Worm (Caenorhabditis elegans) whole organism, L4 larva: ENCODE measurements around the gene szy-2.

Experiments
- D1046.2 ChIP-seq: fragments of 200-800 bp; sonication (Bioruptor generic); IDR thresholded peaks from 2 replicates; pipeline ENCODE4 v1.3.6; 2022; ENCODE audit warnings: missing genetic modification characterization, missing compliant biosample characterization
- F44E2.7 ChIP-seq: fragments of 200-800 bp; sonication (Bioruptor generic); IDR thresholded peaks from 2 replicates; pipeline ENCODE4 v2.1.2; 2022; ENCODE audit warnings: missing genetic modification characterization, missing compliant biosample characterization
- T26A8.4 ChIP-seq: fragments of 200-800 bp; sonication (Bioruptor generic); IDR thresholded peaks from 2 replicates; pipeline ENCODE4 v1.3.6; 2022; ENCODE audit warnings: missing genetic modification characterization, missing compliant biosample characterization
- Y48G9A.11 ChIP-seq: fragments of 200-800 bp; sonication (Bioruptor generic); IDR thresholded peaks from 2 replicates; pipeline ENCODE4 v1.3.6; 2022; ENCODE audit warnings: missing genetic modification reagents, missing genetic modification characterization, missing compliant biosample characterization
- Y75B8A.6 ChIP-seq: fragments of 200-800 bp; sonication (Bioruptor generic); IDR thresholded peaks from 2 replicates; pipeline ENCODE4 v1.3.6; 2022; ENCODE audit warnings: missing genetic modification reagents, missing genetic modification characterization, missing compliant biosample characterization
- ZK546.5 ChIP-seq, 2 experiments: sonication (generic microtip); optimal IDR thresholded peaks; 2 replicates each; lab custom pipeline; 2017; ENCODE audit warnings: missing biosample characterization in 2 of 2, missing genetic modification characterization in 2 of 2
- attf-4 ChIP-seq: sonication (generic microtip); optimal IDR thresholded peaks from 3 replicates; lab custom pipeline; 2017; ENCODE audit warnings: missing biosample characterization, missing genetic modification characterization
- ceh-28 ChIP-seq: fragments of 150-350 bp; optimal IDR thresholded peaks from 2 replicates; lab custom pipeline; 2014; ENCODE audit warnings: missing biosample characterization, missing genetic modification reagents, missing genetic modification characterization
- ceh-32 ChIP-seq: sonication (generic microtip); optimal IDR thresholded peaks from 2 replicates; lab custom pipeline; 2016; ENCODE audit warnings: mild to moderate bottlenecking, missing genetic modification characterization, missing compliant biosample characterization; ENCODE audit not compliant: poor library complexity
- ceh-82 ChIP-seq: sonication (generic microtip); optimal IDR thresholded peaks from 2 replicates; lab custom pipeline; 2017; ENCODE audit warnings: missing biosample characterization, missing genetic modification characterization
- daf-12 ChIP-seq: fragments of 150-350 bp; optimal IDR thresholded peaks from 2 replicates; lab custom pipeline; 2014; ENCODE audit warnings: missing biosample characterization, missing genetic modification reagents, missing genetic modification characterization
- daf-16 ChIP-seq, 3 experiments: sonication (generic microtip); optimal IDR thresholded peaks; 2 replicates each; lab custom pipeline; 2016 to 2017; ENCODE audit warnings: missing genetic modification characterization in 3 of 3, missing genetic modification reagents in 3 of 3, mild to moderate bottlenecking in 2 of 3, missing compliant biosample characterization in 2 of 3, missing biosample characterization in 1 of 3, moderate library complexity in 1 of 3
- daf-19 ChIP-seq: fragments of 200-800 bp; sonication (Bioruptor generic); conservative IDR thresholded peaks from 2 replicates; pipeline ENCODE4 v1.3.6; 2022; ENCODE audit warnings: missing genetic modification characterization, missing compliant biosample characterization
- dmd-8 ChIP-seq: fragments of 200-800 bp; sonication (Bioruptor generic); IDR thresholded peaks from 2 replicates; pipeline ENCODE4 v1.3.6; 2022; ENCODE audit warnings: missing genetic modification characterization, missing compliant biosample characterization
- dmd-9 ChIP-seq: fragments of 200-800 bp; sonication (Bioruptor generic); IDR thresholded peaks from 2 replicates; pipeline ENCODE4 v1.3.6; 2022; ENCODE audit warnings: missing genetic modification reagents, missing genetic modification characterization, missing compliant biosample characterization
- dpl-1 ChIP-seq: fragments of 150-350 bp; optimal IDR thresholded peaks from 2 replicates; lab custom pipeline; 2014; ENCODE audit warnings: missing biosample characterization, missing genetic modification reagents, missing genetic modification characterization
- dve-1 ChIP-seq: sonication (generic microtip); optimal IDR thresholded peaks from 2 replicates; lab custom pipeline; 2017; ENCODE audit warnings: antibody characterized with exemption, mild to moderate bottlenecking, missing genetic modification characterization, missing compliant biosample characterization; ENCODE audit not compliant: insufficient read depth
- egl-43 ChIP-seq: fragments of 200-800 bp; sonication (Bioruptor generic); IDR thresholded peaks from 2 replicates; pipeline ENCODE4 v1.3.6; 2022; ENCODE audit warnings: missing genetic modification reagents, missing genetic modification characterization, missing compliant biosample characterization
- gei-8 ChIP-seq: fragments of 200-800 bp; sonication (Bioruptor generic); optimal IDR thresholded peaks from 2 replicates; lab custom pipeline; 2018; ENCODE audit warnings: mild to moderate bottlenecking, missing genetic modification characterization, missing compliant biosample characterization
- hlh-11 ChIP-seq: fragments of 200-800 bp; sonication (Bioruptor generic); optimal IDR thresholded peaks from 2 replicates; lab custom pipeline; 2018; ENCODE audit warnings: mild to moderate bottlenecking, missing genetic modification characterization, missing compliant biosample characterization
- hlh-30 ChIP-seq: sonication (generic microtip); optimal IDR thresholded peaks from 2 replicates; lab custom pipeline; 2017; ENCODE audit warnings: antibody characterized with exemption, mild to moderate bottlenecking, missing genetic modification characterization, missing compliant biosample characterization; ENCODE audit not compliant: insufficient read depth
- lim-7 ChIP-seq: fragments of 200-800 bp; sonication (Bioruptor generic); IDR thresholded peaks from 2 replicates; pipeline ENCODE4 v1.3.6; 2022; ENCODE audit warnings: missing genetic modification characterization, missing compliant biosample characterization
- lin-13 ChIP-seq: fragments of 150-350 bp; optimal IDR thresholded peaks from 2 replicates; lab custom pipeline; 2014; ENCODE audit warnings: missing biosample characterization, missing genetic modification reagents, missing genetic modification characterization
- lin-15B ChIP-seq: fragments of 150-350 bp; sonication (generic microtip); optimal IDR thresholded peaks from 3 replicates; lab custom pipeline; 2014; ENCODE audit warnings: missing biosample characterization, missing genetic modification characterization
- lin-38 ChIP-seq: fragments of 200-800 bp; sonication (Bioruptor generic); IDR thresholded peaks from 2 replicates; pipeline ENCODE4 v1.3.6; 2022; ENCODE audit warnings: missing genetic modification reagents, missing genetic modification characterization, missing compliant biosample characterization
- lin-39 ChIP-seq: fragments of 150-350 bp; optimal IDR thresholded peaks from 2 replicates; lab custom pipeline; 2014; ENCODE audit warnings: missing biosample characterization, missing genetic modification reagents, missing genetic modification characterization
- lir-3 ChIP-seq: sonication (generic microtip); optimal IDR thresholded peaks from 2 replicates; lab custom pipeline; 2016; ENCODE audit warnings: mild to moderate bottlenecking, missing genetic modification characterization, missing compliant biosample characterization
- lsy-2 ChIP-seq, 2 experiments: fragments of 150-350 bp in 1 of 2; sonication (generic microtip) in 1 of 2; optimal IDR thresholded peaks; 2 replicates each; lab custom pipeline; 2014 to 2017; ENCODE audit warnings: missing biosample characterization in 2 of 2, missing genetic modification characterization in 2 of 2
- mep-1 ChIP-seq: fragments of 150-350 bp; sonication (generic microtip); optimal IDR thresholded peaks from 3 replicates; lab custom pipeline; 2014; ENCODE audit warnings: missing biosample characterization, missing genetic modification characterization
- mes-2 ChIP-seq: sonication (generic microtip); optimal IDR thresholded peaks from 2 replicates; lab custom pipeline; 2016; ENCODE audit warnings: missing genotype, mild to moderate bottlenecking, missing genetic modification characterization, missing compliant biosample characterization; ENCODE audit not compliant: poor library complexity, severe bottlenecking
- mxl-3 ChIP-seq: fragments of 200-800 bp; sonication (Bioruptor generic); optimal IDR thresholded peaks from 2 replicates; lab custom pipeline; 2018; ENCODE audit warnings: mild to moderate bottlenecking, missing genetic modification characterization, missing compliant biosample characterization
- nhr-102 ChIP-seq: sonication (generic microtip); optimal IDR thresholded peaks from 2 replicates; lab custom pipeline; 2016; ENCODE audit warnings: mild to moderate bottlenecking, missing genetic modification characterization, moderate library complexity, missing compliant biosample characterization
- nhr-11 ChIP-seq: fragments of 150-350 bp; optimal IDR thresholded peaks from 2 replicates; lab custom pipeline; 2014; ENCODE audit warnings: missing biosample characterization, missing genetic modification characterization
- nhr-25 ChIP-seq: sonication (generic microtip); optimal IDR thresholded peaks from 2 replicates; lab custom pipeline; 2017; ENCODE audit warnings: missing genetic modification characterization, mild to moderate bottlenecking, missing compliant biosample characterization, antibody characterized with exemption, moderate library complexity, borderline replicate concordance; ENCODE audit not compliant: insufficient read depth
- nhr-28 ChIP-seq: fragments of 150-350 bp; optimal IDR thresholded peaks from 2 replicates; lab custom pipeline; 2014; ENCODE audit warnings: missing biosample characterization, missing genetic modification characterization
- nhr-76 ChIP-seq: fragments of 150-350 bp; optimal IDR thresholded peaks from 2 replicates; lab custom pipeline; 2014; ENCODE audit warnings: missing biosample characterization, missing genetic modification characterization
- php-3 ChIP-seq: fragments of 200-800 bp; sonication (Bioruptor generic); IDR thresholded peaks from 2 replicates; pipeline ENCODE4 v1.3.6; 2022; ENCODE audit warnings: missing genetic modification reagents, missing genetic modification characterization, missing compliant biosample characterization
- pqm-1 ChIP-seq: sonication (generic microtip); optimal IDR thresholded peaks from 2 replicates; lab custom pipeline; 2017; ENCODE audit warnings: missing biosample characterization, missing genetic modification characterization
- skn-1 ChIP-seq: fragments of 150-350 bp; optimal IDR thresholded peaks from 2 replicates; lab custom pipeline; 2014; ENCODE audit warnings: missing biosample characterization, missing genetic modification characterization
- spr-1 ChIP-seq: sonication (generic microtip); optimal IDR thresholded peaks from 2 replicates; lab custom pipeline; 2016; ENCODE audit warnings: mild to moderate bottlenecking, missing genetic modification characterization, missing compliant biosample characterization
- tra-1 ChIP-seq: fragments of 200-800 bp; sonication (Bioruptor generic); IDR thresholded peaks from 2 replicates; pipeline ENCODE4 v1.3.6; 2022; ENCODE audit warnings: missing genetic modification reagents, missing genetic modification characterization, missing compliant biosample characterization
- unc-39 ChIP-seq: sonication (generic microtip); optimal IDR thresholded peaks from 2 replicates; lab custom pipeline; 2017; ENCODE audit warnings: missing biosample characterization, missing genetic modification characterization
- unc-62 ChIP-seq, 3 experiments: fragments of 150-350 bp in 1 of 3; sonication (generic microtip); optimal IDR thresholded peaks in 2 of 3; peaks in 1 of 3; 1 replicate in 1 of 3; 2 replicates in 2 of 3; lab custom pipeline; 2014 to 2017; ENCODE audit warnings: missing biosample characterization in 3 of 3, missing genetic modification characterization in 3 of 3, missing genetic modification reagents in 3 of 3, missing genotype in 1 of 3
- zfp-2 ChIP-seq: sonication (generic microtip); optimal IDR thresholded peaks from 2 replicates; lab custom pipeline; 2016; ENCODE audit warnings: mild to moderate bottlenecking, missing genetic modification characterization, missing compliant biosample characterization
- zip-11 ChIP-seq: fragments of 200-800 bp; sonication (Bioruptor generic); IDR thresholded peaks from 2 replicates; pipeline ENCODE4 v1.3.6; 2022; ENCODE audit warnings: missing genetic modification characterization, missing compliant biosample characterization
- ztf-11 ChIP-seq: fragments of 150-350 bp; optimal IDR thresholded peaks from 2 replicates; lab custom pipeline; 2014; ENCODE audit warnings: missing biosample characterization, missing genetic modification characterization

Gene szy-2

ce11 chrIII:5379879-5380331 lies 8.8 kb upstream of the szy-2 start, which contains the start of gene paqr-2:
Gene paqr-2, minus strand, starts transcription at chrIII:5379929.
- TF ChIP-seq lin-13, result no peak
- no peak for TF ChIP-seq ceh-28 (tag; lab: Kevin White, UChicago)
- no peak for TF ChIP-seq zfp-2 (tag; lab: Kevin White, UChicago)
- peak; percentile 27 for TF ChIP-seq dve-1 (tag; lab: Kevin White, UChicago)
- peak; percentile 66 for TF ChIP-seq nhr-28 (tag; lab: Kevin White, UChicago)
- TF ChIP-seq skn-1, result no peak
- TF ChIP-seq mxl-3 (GFP tag; lab: Kevin White, UChicago), result peak; percentile 41
- peak; percentile 53 for TF ChIP-seq mes-2
- TF ChIP-seq nhr-11 (tag; lab: Kevin White, UChicago), result peak; percentile 21
- TF ChIP-seq mep-1, result peak; percentile 35
- TF ChIP-seq dpl-1 (GFP tag; lab: Kevin White, UChicago), result peak; percentile 27
- no peak for TF ChIP-seq D1046.2 (GFP tag; lab: Robert Waterston, UW)
- no peak for TF ChIP-seq php-3
- TF ChIP-seq lin-39 (tag; lab: Kevin White, UChicago), result no peak
- no peak for TF ChIP-seq Y75B8A.6 (GFP tag; lab: Robert Waterston, UW)
- peak in 1 of 2 experiments; percentile 32 for TF ChIP-seq lsy-2 (tag; optimal IDR thresholded peaks at IDR 0.05; lab: Kevin White, UChicago)
- TF ChIP-seq lir-3 (tag; lab: Kevin White, UChicago), result no peak
- peak; percentile 62 for TF ChIP-seq lin-38
- TF ChIP-seq nhr-102 (tag; lab: Kevin White, UChicago), result no peak
- no peak for TF ChIP-seq zip-11 (GFP tag; lab: Robert Waterston, UW)
- peak; percentile 51 for TF ChIP-seq pqm-1 (tag; lab: Kevin White, UChicago)
- no peak for TF ChIP-seq spr-1 (tag; lab: Kevin White, UChicago)
- no peak for TF ChIP-seq ZK546.5 (tag; optimal IDR thresholded peaks at IDR 0.05; lab: Kevin White, UChicago)
- peak; percentile 83 for TF ChIP-seq hlh-30 (tag; lab: Kevin White, UChicago)
- TF ChIP-seq lim-7 (GFP tag; lab: Robert Waterston, UW), result 0 out of 2 replicates have a peak, but pooled peaks have one; percentile 48
- TF ChIP-seq nhr-25 (tag; lab: Kevin White, UChicago), result no peak
- no peak for TF ChIP-seq dmd-9 (GFP tag; lab: Robert Waterston, UW)
- no peak for TF ChIP-seq Y48G9A.11
- TF ChIP-seq egl-43 (GFP tag; lab: Robert Waterston, UW), result 0 out of 2 replicates have a peak, but pooled peaks have one; percentile 45
- TF ChIP-seq attf-4 (tag; lab: Kevin White, UChicago), result no peak
- no peak for TF ChIP-seq tra-1 (GFP tag; lab: Robert Waterston, UW)
- no peak for TF ChIP-seq hlh-11 (tag; lab: Kevin White, UChicago)

ce11 chrIII:5375001-5375532 lies 4.0 kb upstream of the szy-2 start:
- TF ChIP-seq F44E2.7 (GFP tag; lab: Robert Waterston, UW) (no peak), unc-39 (no peak), lin-13 (no peak), lin-39 (tag; lab: Kevin White, UChicago) (no peak), gei-8 (GFP tag; lab: Kevin White, UChicago) (no peak), tra-1 (GFP tag; lab: Robert Waterston, UW) (no peak), lin-15B (no peak), T26A8.4 (GFP tag; lab: Robert Waterston, UW) (0 out of 2 replicates have a peak, but pooled peaks have one; percentile 7), daf-16 (GFP tag; optimal IDR thresholded peaks at IDR 0.05; lab: Kevin White, UChicago) (no peak), daf-16 (tag; optimal IDR thresholded peaks at IDR 0.05; lab: Kevin White, UChicago) (peak; percentile 57), attf-4 (tag; lab: Kevin White, UChicago) (no peak), hlh-30 (tag; lab: Kevin White, UChicago) (peak; percentile 10), dmd-9 (GFP tag; lab: Robert Waterston, UW) (no peak), ceh-32 (tag; lab: Kevin White, UChicago) (no peak), nhr-76 (tag; lab: Kevin White, UChicago) (no peak), daf-19 (GFP tag; lab: Robert Waterston, UW) (no peak), lin-38 (peak; percentile 22), dve-1 (tag; lab: Kevin White, UChicago) (peak; percentile 9), egl-43 (GFP tag; lab: Robert Waterston, UW) (no peak), ztf-11 (tag; lab: Kevin White, UChicago) (no peak), ceh-82 (tag; lab: Kevin White, UChicago) (no peak), dpl-1 (GFP tag; lab: Kevin White, UChicago) (peak; percentile 2), unc-62 (GFP tag; optimal IDR thresholded peaks at IDR 0.05 in 1 of 2; lab: Kevin White, UChicago) (peak in 1 of 2 experiments; percentile 79), unc-62 (tag; optimal IDR thresholded peaks at IDR 0.05; lab: Kevin White, UChicago) (no peak), daf-12 (tag; lab: Kevin White, UChicago) (no peak), Y48G9A.11 (0 out of 2 replicates have a peak, but pooled peaks have one; percentile 49), lim-7 (GFP tag; lab: Robert Waterston, UW) (no peak), php-3 (no peak), dmd-8 (no peak)
